Worm (Caenorhabditis elegans) whole organism, L2 larva: ENCODE results near the gene stc-1.
A peak's percentile ranks its signal among the peaks of the same experiment; 100 is the strongest.

ENCODE experiments used
- C34F6.9 ChIP-seq: fragments of 150-350 bp; optimal IDR thresholded peaks from 2 replicates; lab custom pipeline; 2014; ENCODE audit warnings: missing biosample characterization, missing genetic modification characterization
- R02D3.7 ChIP-seq: fragments of 150-350 bp; optimal IDR thresholded peaks from 2 replicates; lab custom pipeline; 2014; ENCODE audit warnings: missing biosample characterization, missing genetic modification characterization
- ZK546.5 ChIP-seq: sonication (generic microtip); optimal IDR thresholded peaks from 2 replicates; lab custom pipeline; 2017; ENCODE audit warnings: missing biosample characterization, missing genetic modification characterization
- alr-1 ChIP-seq: fragments of 150-350 bp; optimal IDR thresholded peaks from 2 replicates; lab custom pipeline; 2014; ENCODE audit warnings: missing biosample characterization, missing genetic modification characterization
- blmp-1 ChIP-seq: sonication (generic microtip); optimal IDR thresholded peaks from 2 replicates; lab custom pipeline; 2017; ENCODE audit warnings: missing genetic modification characterization, mild to moderate bottlenecking, missing compliant biosample characterization, antibody characterized with exemption, moderate library complexity; ENCODE audit not compliant: insufficient read depth
- ceh-16 ChIP-seq: fragments of 150-350 bp; optimal IDR thresholded peaks from 2 replicates; lab custom pipeline; 2014; ENCODE audit warnings: missing biosample characterization, missing genetic modification characterization
- ceh-82 ChIP-seq: fragments of 150-350 bp; optimal IDR thresholded peaks from 2 replicates; lab custom pipeline; 2014; ENCODE audit warnings: missing biosample characterization, missing genetic modification characterization
- crh-2 ChIP-seq: sonication (generic microtip); optimal IDR thresholded peaks from 2 replicates; lab custom pipeline; 2017; ENCODE audit warnings: missing biosample characterization, missing genetic modification characterization
- dmd-4 ChIP-seq: sonication (generic microtip); optimal IDR thresholded peaks from 2 replicates; lab custom pipeline; 2017; ENCODE audit warnings: missing biosample characterization, missing genetic modification characterization
- elt-1 ChIP-seq: fragments of 150-350 bp; optimal IDR thresholded peaks from 2 replicates; lab custom pipeline; 2014; ENCODE audit warnings: missing biosample characterization, missing genetic modification characterization
- elt-3 ChIP-seq: sonication (generic microtip); optimal IDR thresholded peaks from 2 replicates; lab custom pipeline; 2017; ENCODE audit warnings: missing biosample characterization, missing genetic modification characterization
- fos-1 ChIP-seq: fragments of 150-350 bp; optimal IDR thresholded peaks from 2 replicates; lab custom pipeline; 2014; ENCODE audit warnings: missing biosample characterization, missing genetic modification characterization
- gmeb-1 ChIP-seq: fragments of 150-350 bp; optimal IDR thresholded peaks from 2 replicates; lab custom pipeline; 2014; ENCODE audit warnings: missing biosample characterization, missing genetic modification characterization
- lin-13 ChIP-seq: fragments of 150-350 bp; optimal IDR thresholded peaks from 2 replicates; lab custom pipeline; 2014; ENCODE audit warnings: missing biosample characterization, missing genetic modification reagents, missing genetic modification characterization
- lin-39 ChIP-seq: fragments of 150-350 bp; optimal IDR thresholded peaks from 2 replicates; lab custom pipeline; 2014; ENCODE audit warnings: missing biosample characterization, missing genetic modification reagents, missing genetic modification characterization
- lsy-2 ChIP-seq, 2 experiments: fragments of 150-350 bp in 1 of 2; sonication (generic microtip) in 1 of 2; optimal IDR thresholded peaks; 2 replicates each; lab custom pipeline; 2014 to 2017; ENCODE audit warnings: missing biosample characterization in 2 of 2, missing genetic modification characterization in 2 of 2
- mab-5 ChIP-seq: fragments of 150-350 bp; optimal IDR thresholded peaks from 2 replicates; lab custom pipeline; 2014; ENCODE audit warnings: missing biosample characterization, missing genetic modification characterization
- mbf-1 ChIP-seq: sonication (generic microtip); optimal IDR thresholded peaks from 2 replicates; lab custom pipeline; 2017; ENCODE audit warnings: missing biosample characterization, missing genetic modification characterization
- mdl-1 ChIP-seq, 2 experiments: fragments of 150-350 bp in 1 of 2; sonication (generic microtip) in 1 of 2; optimal IDR thresholded peaks; 2 replicates each; lab custom pipeline; 2017; ENCODE audit warnings: missing biosample characterization in 2 of 2, missing genetic modification characterization in 2 of 2
- nhr-10 ChIP-seq: sonication (generic microtip); optimal IDR thresholded peaks from 2 replicates; lab custom pipeline; 2017; ENCODE audit warnings: missing biosample characterization, missing genetic modification characterization
- nhr-12 ChIP-seq: fragments of 150-350 bp; optimal IDR thresholded peaks from 2 replicates; lab custom pipeline; 2014; ENCODE audit warnings: missing biosample characterization, missing genetic modification characterization
- nhr-129 ChIP-seq: fragments of 150-350 bp; optimal IDR thresholded peaks from 2 replicates; lab custom pipeline; 2014; ENCODE audit warnings: missing biosample characterization, missing genetic modification characterization
- nhr-21 ChIP-seq: fragments of 150-350 bp; optimal IDR thresholded peaks from 2 replicates; lab custom pipeline; 2014; ENCODE audit warnings: missing biosample characterization, missing genetic modification characterization
- nhr-23 ChIP-seq: fragments of 150-350 bp; optimal IDR thresholded peaks from 2 replicates; lab custom pipeline; 2014; ENCODE audit warnings: missing biosample characterization, missing genetic modification reagents, missing genetic modification characterization
- nhr-237 ChIP-seq: fragments of 150-350 bp; optimal IDR thresholded peaks from 2 replicates; lab custom pipeline; 2014; ENCODE audit warnings: missing biosample characterization, missing genetic modification characterization
- nhr-25 ChIP-seq: fragments of 150-350 bp; sonication (generic microtip); optimal IDR thresholded peaks from 3 replicates; lab custom pipeline; 2014; ENCODE audit warnings: missing biosample characterization, missing genetic modification characterization
- nhr-77 ChIP-seq: fragments of 150-350 bp; optimal IDR thresholded peaks from 2 replicates; lab custom pipeline; 2014; ENCODE audit warnings: missing biosample characterization, missing genetic modification characterization
- sem-4 ChIP-seq: fragments of 150-350 bp; optimal IDR thresholded peaks from 2 replicates; lab custom pipeline; 2014; ENCODE audit warnings: missing biosample characterization, missing genetic modification reagents, missing genetic modification characterization
- skn-1 ChIP-seq: sonication (generic microtip); optimal IDR thresholded peaks from 2 replicates; lab custom pipeline; 2017; ENCODE audit warnings: missing biosample characterization, missing genetic modification characterization
- sma-3 ChIP-seq: sonication (generic microtip); optimal IDR thresholded peaks from 2 replicates; lab custom pipeline; 2016; ENCODE audit warnings: missing genetic modification reagents, missing genetic modification characterization, missing compliant biosample characterization
- sma-9 ChIP-seq, 2 experiments: fragments of 150-350 bp in 1 of 2; sonication (generic microtip) in 1 of 2; optimal IDR thresholded peaks; 2 replicates each; lab custom pipeline; 2014 to 2016; ENCODE audit warnings: missing genetic modification characterization in 2 of 2, mild to moderate bottlenecking in 1 of 2, missing biosample characterization in 1 of 2, missing compliant biosample characterization in 1 of 2, missing genetic modification reagents in 1 of 2, moderate library complexity in 1 of 2
- snpc-4 ChIP-seq: fragments of 150-350 bp; optimal IDR thresholded peaks from 2 replicates; lab custom pipeline; 2014; ENCODE audit warnings: missing biosample characterization, missing genetic modification characterization
- unc-39 ChIP-seq: fragments of 150-350 bp; optimal IDR thresholded peaks from 2 replicates; lab custom pipeline; 2014; ENCODE audit warnings: missing biosample characterization, missing genetic modification characterization
- unc-55 ChIP-seq: fragments of 150-350 bp; sonication (generic microtip); optimal IDR thresholded peaks from 3 replicates; lab custom pipeline; 2014; ENCODE audit warnings: missing biosample characterization, missing genetic modification reagents, missing genetic modification characterization
- unc-62 ChIP-seq: fragments of 150-350 bp; optimal IDR thresholded peaks from 2 replicates; lab custom pipeline; 2014; ENCODE audit warnings: missing biosample characterization, missing genetic modification reagents, missing genetic modification characterization
- ztf-1 ChIP-seq: fragments of 200-800 bp; sonication (Bioruptor generic); conservative IDR thresholded peaks from 2 replicates; pipeline ENCODE4 v1.3.6; 2022; ENCODE audit warnings: missing genetic modification characterization, missing compliant biosample characterization
- ztf-4 ChIP-seq: fragments of 150-350 bp; optimal IDR thresholded peaks from 2 replicates; lab custom pipeline; 2014; ENCODE audit warnings: missing biosample characterization, missing genetic modification characterization

The stc-1 gene

ce11 chrII:8566039-8566438 is at the start of gene stc-1:
stc-1 (minus strand) TSS chrII:8566139.
- TF ChIP-seq crh-2 (tag; lab: Kevin White, UChicago): peak; percentile 43
- TF ChIP-seq nhr-12 (tag; lab: Kevin White, UChicago): no peak
- peak; percentile 41 for TF ChIP-seq unc-55 (GFP tag; lab: Kevin White, UChicago)
- TF ChIP-seq blmp-1 (tag; lab: Kevin White, UChicago): no peak
- TF ChIP-seq C34F6.9: peak; percentile 36
- peak; percentile 23 for TF ChIP-seq nhr-129
- TF ChIP-seq nhr-21 (tag; lab: Kevin White, UChicago): no peak
- no peak for TF ChIP-seq mbf-1 (tag; lab: Kevin White, UChicago)
- TF ChIP-seq lsy-2 (tag; optimal IDR thresholded peaks at IDR 0.05; lab: Kevin White, UChicago): peak in 1 of 2 experiments; percentile 58
- TF ChIP-seq nhr-10 (tag; lab: Kevin White, UChicago): no peak
- peak; percentile 84 for TF ChIP-seq gmeb-1 (tag; lab: Kevin White, UChicago)
- no peak for TF ChIP-seq unc-62 (GFP tag; lab: Kevin White, UChicago)
- TF ChIP-seq sma-3 (GFP tag; lab: Kevin White, UChicago): peak; percentile 13
- TF ChIP-seq sem-4: no peak

DNA sequence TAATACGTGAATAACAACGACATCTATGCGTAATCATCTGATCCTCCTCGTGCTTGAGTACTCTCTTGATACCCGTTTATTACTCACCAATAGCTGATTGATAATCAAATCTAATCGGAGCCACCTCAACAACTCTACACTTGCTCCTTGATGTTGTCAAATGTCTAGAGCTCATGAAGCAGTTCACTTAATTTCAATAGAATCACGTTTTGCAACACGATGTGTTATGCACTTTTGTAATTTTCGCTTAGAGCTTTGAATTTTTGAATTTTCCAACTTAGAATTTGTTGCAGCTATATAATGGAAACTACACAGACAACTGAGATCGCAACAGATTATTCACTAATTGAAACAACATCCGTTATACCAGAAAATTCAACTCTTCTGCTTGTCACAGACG is 46.5 kb upstream of the stc-1 start, which contains the start of gene T22C8.1:
Gene T22C8.1 (plus strand): TSS at position 301 of the 400 bp plus-strand sequence.
- no peak for TF ChIP-seq elt-3
- TF ChIP-seq alr-1: no peak
- no peak for TF ChIP-seq mdl-1 (tag; optimal IDR thresholded peaks at IDR 0.05; lab: Kevin White, UChicago)
- no peak for TF ChIP-seq C34F6.9
- TF ChIP-seq sma-9 (GFP tag; optimal IDR thresholded peaks at IDR 0.05; lab: Kevin White, UChicago): no peak
- no peak for TF ChIP-seq sma-9 (tag; optimal IDR thresholded peaks at IDR 0.05; lab: Kevin White, UChicago)
- TF ChIP-seq R02D3.7 (tag; lab: Kevin White, UChicago): no peak
- TF ChIP-seq ztf-4 (tag; lab: Kevin White, UChicago): no peak
- no peak for TF ChIP-seq nhr-237 (tag; lab: Kevin White, UChicago)
- TF ChIP-seq ceh-82 (tag; lab: Kevin White, UChicago): no peak
- TF ChIP-seq dmd-4: no peak
- TF ChIP-seq nhr-77 (tag; lab: Kevin White, UChicago): no peak
- no peak for TF ChIP-seq ceh-16 (tag; lab: Kevin White, UChicago)
- no peak for TF ChIP-seq fos-1 (tag; lab: Kevin White, UChicago)
- no peak for TF ChIP-seq skn-1 (tag; lab: Kevin White, UChicago)
- no peak for TF ChIP-seq ztf-1 (GFP tag; lab: Robert Waterston, UW)
- TF ChIP-seq crh-2 (tag; lab: Kevin White, UChicago): no peak

- TF ChIP-seq snpc-4 (tag; lab: Kevin White, UChicago): no peak
- no peak for TF ChIP-seq ceh-16 (tag; lab: Kevin White, UChicago)
- no peak for TF ChIP-seq ztf-4 (tag; lab: Kevin White, UChicago)
- no peak for TF ChIP-seq nhr-12 (tag; lab: Kevin White, UChicago)
- TF ChIP-seq sma-3 (GFP tag; lab: Kevin White, UChicago): no peak
- no peak for TF ChIP-seq ZK546.5 (tag; lab: Kevin White, UChicago)
- no peak for TF ChIP-seq mbf-1 (tag; lab: Kevin White, UChicago)
- TF ChIP-seq nhr-25 (tag; lab: Kevin White, UChicago): no peak
- no peak for TF ChIP-seq fos-1 (tag; lab: Kevin White, UChicago)
- TF ChIP-seq gmeb-1 (tag; lab: Kevin White, UChicago): no peak
- no peak for TF ChIP-seq unc-55 (GFP tag; lab: Kevin White, UChicago)
- no peak for TF ChIP-seq nhr-77 (tag; lab: Kevin White, UChicago)
- no peak for TF ChIP-seq unc-39
- no peak for TF ChIP-seq blmp-1 (tag; lab: Kevin White, UChicago)
- no peak for TF ChIP-seq nhr-21 (tag; lab: Kevin White, UChicago)
These were observed 45.4 kb upstream of the stc-1 start for ce11 chrII:8611330-8611729.

ce11 chrII:8610585-8610984 is 44.6 kb upstream of the stc-1 start:
- TF ChIP-seq crh-2 (tag; lab: Kevin White, UChicago) (no peak), lin-39 (tag; lab: Kevin White, UChicago) (no peak)

DNA sequence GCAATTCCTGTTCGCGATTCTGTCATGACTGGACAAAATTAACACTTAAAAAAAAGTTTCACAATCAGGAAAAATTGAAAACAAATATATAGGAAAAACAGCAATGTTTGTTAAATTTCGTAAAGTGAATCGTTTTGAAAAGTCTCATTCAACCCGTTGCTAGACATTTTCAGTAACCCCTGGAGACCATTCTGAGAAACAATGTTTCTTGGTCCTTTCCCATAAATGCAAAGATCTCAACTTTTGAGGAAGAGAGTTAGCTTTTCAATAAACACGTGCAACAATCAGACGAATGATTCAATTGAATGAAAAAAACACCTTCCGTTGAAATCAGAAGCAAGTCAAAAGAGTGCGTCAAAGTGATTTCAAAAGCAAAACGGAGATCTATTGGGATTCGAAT is 44.1 kb upstream of the stc-1 start, which contains the start of gene F28C6.9:
Gene F28C6.9 (minus strand): TSS at position 101 of the 400 bp plus-strand sequence.
- TF ChIP-seq lin-39 (tag; lab: Kevin White, UChicago) (no peak), fos-1 (tag; lab: Kevin White, UChicago) (no peak), gmeb-1 (tag; lab: Kevin White, UChicago) (no peak), lin-13 (no peak), mab-5 (tag; lab: Kevin White, UChicago) (no peak), elt-1 (no peak), nhr-237 (tag; lab: Kevin White, UChicago) (no peak), nhr-23 (tag; lab: Kevin White, UChicago) (no peak)
- TF ChIP-seq, all 48 proteins: peak for 0
